Worm (Caenorhabditis elegans) whole organism, mixed stage, embryonic: Measurements from ENCODE around the gene srbc-31.

ENCODE experiments used
- nhr-237 ChIP-seq: fragments of 150-350 bp; optimal IDR thresholded peaks from 2 replicates; lab custom pipeline; 2014; ENCODE audit warnings: missing biosample characterization, missing genetic modification characterization
- sptf-1 ChIP-seq: sonication (generic microtip); optimal IDR thresholded peaks from 2 replicates; lab custom pipeline; 2017; ENCODE audit warnings: mild to moderate bottlenecking, missing genetic modification characterization, moderate library complexity, missing compliant biosample characterization
- ztf-11 ChIP-seq: fragments of 150-350 bp; optimal IDR thresholded peaks from 2 replicates; lab custom pipeline; 2014; ENCODE audit warnings: missing biosample characterization, missing genetic modification characterization

DNA sequence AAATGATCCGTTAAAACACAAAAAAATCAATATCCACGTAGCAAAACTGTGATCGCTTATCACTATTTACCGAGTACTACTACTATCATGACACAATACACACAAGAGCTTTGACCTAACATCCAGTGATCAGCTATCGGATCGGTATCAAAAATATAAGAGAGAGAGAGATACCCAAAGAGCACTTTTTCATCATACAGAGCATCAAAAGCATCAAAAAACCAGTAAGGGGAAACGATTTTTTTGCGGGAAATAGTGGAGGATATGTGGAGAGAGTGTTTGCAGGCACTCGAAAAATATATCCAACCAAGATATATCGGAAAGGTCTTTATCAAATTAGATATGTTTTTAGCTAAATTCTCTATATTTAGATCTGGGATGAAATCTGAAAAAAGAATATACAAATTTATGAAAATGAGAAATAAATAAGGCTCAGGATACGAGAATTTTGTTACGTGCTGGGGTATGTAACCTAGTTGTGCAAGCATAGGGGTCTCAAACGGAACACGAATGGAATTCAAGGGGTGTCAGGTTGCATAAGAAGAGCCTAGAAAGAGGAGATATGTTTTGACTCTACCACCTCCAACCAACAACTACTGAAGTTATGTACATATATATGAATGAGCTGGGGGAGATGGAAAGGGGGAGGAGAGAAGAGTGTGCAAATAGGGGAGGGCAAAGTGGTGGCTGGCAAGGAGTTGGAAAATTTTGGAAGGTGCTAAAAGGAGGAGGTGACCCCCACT is 32.1 kb downstream of the srbc-31 start:
- TF ChIP-seq nhr-237 (tag; lab: Kevin White, UChicago), result no peak
- TF ChIP-seq ztf-11 (tag; lab: Kevin White, UChicago), result no peak
- no peak for TF ChIP-seq sptf-1
